Worm (Caenorhabditis elegans) whole organism, young adult: Measurements from ENCODE around the gene Y32B12B.2.

Experiments
- ets-4 ChIP-seq: fragments of 200-800 bp; sonication (Bioruptor generic); optimal IDR thresholded peaks from 2 replicates; lab custom pipeline; 2018; ENCODE audit warnings: mild to moderate bottlenecking, missing genetic modification characterization, missing compliant biosample characterization
- lsy-27 ChIP-seq: sonication (generic microtip); optimal IDR thresholded peaks from 2 replicates; lab custom pipeline; 2017; ENCODE audit warnings: missing genetic modification characterization, mild to moderate bottlenecking, missing compliant biosample characterization, antibody characterized with exemption, missing genotype, borderline replicate concordance; ENCODE audit not compliant: insufficient read depth
- ztf-28 ChIP-seq: fragments of 200-800 bp; sonication (Bioruptor generic); IDR thresholded peaks from 2 replicates; pipeline ENCODE4 v1.3.6; 2022; ENCODE audit warnings: missing genetic modification reagents, missing genetic modification characterization, missing compliant biosample characterization

- no peak for TF ChIP-seq ets-4 (GFP tag; lab: Kevin White, UChicago)
- no peak for TF ChIP-seq lsy-27 (tag; lab: Kevin White, UChicago)
- no peak for TF ChIP-seq ztf-28
Observed at ce11 chrV:16573168-16573567, 35.0 kb downstream of the Y32B12B.2 start, which contains the start of gene str-149.
